Worm (Caenorhabditis elegans): ENCODE measurements around the gene tbx-33.

DNA sequence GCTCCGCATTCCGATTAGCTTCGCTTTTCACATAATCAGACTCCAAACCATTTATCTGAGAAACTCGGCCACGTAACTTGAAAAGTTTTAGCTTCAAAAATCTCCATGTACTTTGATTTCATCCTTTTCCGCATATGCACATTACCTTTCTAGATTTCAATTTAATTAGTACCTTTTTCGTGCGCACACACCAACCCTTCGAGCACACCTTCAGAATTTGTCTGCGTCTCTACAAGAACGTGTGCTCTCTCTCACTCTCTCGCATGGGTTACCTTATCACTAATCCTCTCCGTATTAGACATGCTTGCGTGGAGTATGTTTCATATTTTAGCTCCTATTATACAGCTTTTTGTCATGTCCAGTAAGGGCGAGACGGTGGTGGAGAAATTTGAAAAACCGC is 27.1 kb downstream of the tbx-33 start, which contains the start of gene Y66D12A.30:
- TF ChIP-seq ref-1 (GFP tag; conservative IDR thresholded peaks at IDR 0.05) = no peak
- TF ChIP-seq klf-2 (GFP tag; conservative IDR thresholded peaks at IDR 0.05) = no peak
- no peak for TF ChIP-seq tab-1 (GFP tag; IDR thresholded peaks at IDR 0.05)
- no peak for TF ChIP-seq T22C8.4 (GFP tag; IDR thresholded peaks at IDR 0.05)
- no peak for TF ChIP-seq ztf-29 (GFP tag; IDR thresholded peaks at IDR 0.05)
- TF ChIP-seq med-1 (GFP tag; optimal IDR thresholded peaks at IDR 0.05; ENCODE audit: insufficient read depth) = no peak
- no peak for TF ChIP-seq cog-1 (tag; optimal IDR thresholded peaks at IDR 0.05)

All from whole organism, midembryonic.